Worm (Caenorhabditis elegans) whole organism, late embryonic: Measurements from ENCODE around the gene C34C6.3.

ENCODE experiments used
- F13H6.1 ChIP-seq: sonication (generic microtip); optimal IDR thresholded peaks from 2 replicates; lab custom pipeline; 2016; ENCODE audit warnings: missing genetic modification characterization, missing compliant biosample characterization
- K02D7.2 ChIP-seq: sonication (generic microtip); optimal IDR thresholded peaks from 2 replicates; lab custom pipeline; 2017; ENCODE audit warnings: mild to moderate bottlenecking, missing genetic modification characterization, missing compliant biosample characterization
- K09A11.1 ChIP-seq: sonication (generic microtip); optimal IDR thresholded peaks from 2 replicates; lab custom pipeline; 2017; ENCODE audit warnings: antibody characterized with exemption, mild to moderate bottlenecking, missing genetic modification characterization, missing compliant biosample characterization; ENCODE audit not compliant: insufficient read depth
- ama-1 ChIP-seq: fragments of 150-350 bp; optimal IDR thresholded peaks from 2 replicates; lab custom pipeline; 2014
- che-1 ChIP-seq: sonication (generic microtip); optimal IDR thresholded peaks from 2 replicates; lab custom pipeline; 2016; ENCODE audit warnings: mild to moderate bottlenecking, missing genetic modification characterization, missing compliant biosample characterization
- elt-2 ChIP-seq: sonication (generic microtip); optimal IDR thresholded peaks from 2 replicates; lab custom pipeline; 2016; ENCODE audit warnings: missing genetic modification reagents, missing genetic modification characterization, missing compliant biosample characterization
- hlh-13 ChIP-seq: fragments of 200-800 bp; sonication (Bioruptor generic); optimal IDR thresholded peaks from 2 replicates; lab custom pipeline; 2018; ENCODE audit warnings: mild to moderate bottlenecking, missing genetic modification characterization, missing compliant biosample characterization
- mec-3 ChIP-seq: sonication (generic microtip); optimal IDR thresholded peaks from 2 replicates; lab custom pipeline; 2016; ENCODE audit warnings: borderline replicate concordance, missing genetic modification characterization, missing compliant biosample characterization
- pha-4 ChIP-seq: fragments of 150-350 bp; optimal IDR thresholded peaks from 2 replicates; lab custom pipeline; 2018; ENCODE audit warnings: missing biosample characterization, missing genetic modification reagents, missing genetic modification characterization
- sdc-2 ChIP-seq: sonication (generic microtip); optimal IDR thresholded peaks from 2 replicates; lab custom pipeline; 2016; ENCODE audit warnings: missing genotype, missing genetic modification characterization, missing compliant biosample characterization
- sox-2 ChIP-seq: fragments of 200-800 bp; sonication (Bioruptor generic); IDR thresholded peaks from 2 replicates; pipeline ENCODE4 v1.3.6; 2022; ENCODE audit warnings: missing genetic modification reagents, missing genetic modification characterization, missing compliant biosample characterization
- tbx-2 ChIP-seq: sonication (generic microtip); optimal IDR thresholded peaks from 2 replicates; lab custom pipeline; 2016; ENCODE audit warnings: missing genetic modification characterization, missing compliant biosample characterization
- unc-3 ChIP-seq, 2 experiments: fragments of 200-800 bp in 1 of 2; sonication (Bioruptor generic) in 1 of 2; sonication (generic microtip) in 1 of 2; conservative IDR thresholded peaks in 1 of 2; optimal IDR thresholded peaks in 1 of 2; 2 replicates each; pipeline versions ENCODE4 v1.3.6 to Lab custom; 2016 to 2022; ENCODE audit warnings: missing compliant biosample characterization in 2 of 2, missing genetic modification characterization in 2 of 2, missing genetic modification reagents in 1 of 2
- zip-5 ChIP-seq: sonication (generic microtip); optimal IDR thresholded peaks from 2 replicates; lab custom pipeline; 2016; ENCODE audit warnings: missing genetic modification characterization, missing compliant biosample characterization

DNA sequence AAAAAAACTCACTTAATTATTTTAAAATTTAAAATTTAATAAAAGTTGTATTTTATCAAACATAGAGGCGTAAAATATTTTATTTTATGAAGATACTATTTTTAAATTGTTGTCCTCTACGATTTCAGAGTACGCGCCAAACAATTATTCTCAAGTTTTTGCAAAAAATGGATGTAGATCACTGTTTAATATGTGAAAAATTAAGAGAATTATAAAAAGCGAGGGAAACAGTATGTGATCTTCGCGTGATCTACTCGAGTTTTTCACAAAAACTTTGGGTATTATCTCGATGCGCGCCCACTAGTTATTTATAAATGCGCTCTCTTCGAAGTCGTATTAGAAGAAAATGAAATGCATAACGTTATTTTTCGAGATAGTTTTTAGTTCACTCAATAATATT lies 42.9 kb upstream of the C34C6.3 start:
- TF ChIP-seq hlh-13 (no peak), elt-2 (tag; lab: Kevin White, UChicago) (no peak), ama-1 (no peak), K09A11.1 (no peak), sdc-2 (no peak), tbx-2 (no peak), pha-4 (no peak), unc-3 (GFP tag; conservative IDR thresholded peaks at IDR 0.05; lab: Robert Waterston, UW) (no peak), unc-3 (tag; optimal IDR thresholded peaks at IDR 0.05; lab: Kevin White, UChicago) (no peak), K02D7.2 (tag; lab: Kevin White, UChicago) (no peak), sox-2 (GFP tag; lab: Robert Waterston, UW) (no peak), F13H6.1 (tag; lab: Kevin White, UChicago) (no peak), che-1 (tag; lab: Kevin White, UChicago) (no peak), zip-5 (no peak), mec-3 (no peak)
